Fruit fly (Drosophila melanogaster) whole organism, prepupa: ENCODE measurements around the gene Elal.
A peak's percentile ranks its signal among the peaks of the same experiment; 100 is the strongest.

Experiments
- Blimp-1 ChIP-seq: fragments of 200-800 bp; sonication (Bioruptor generic); optimal IDR thresholded peaks from 3 replicates; lab custom pipeline; 2017; ENCODE audit warnings: missing biosample characterization, missing genetic modification characterization, mild to moderate bottlenecking, moderate library complexity, missing genetic modification reagents
- CG10669 ChIP-seq: fragments of 200-800 bp; sonication (Bioruptor generic); optimal IDR thresholded peaks from 3 replicates; lab custom pipeline; 2018; ENCODE audit warnings: missing biosample characterization, mild to moderate bottlenecking, missing genetic modification characterization, moderate library complexity
- CG11294 ChIP-seq: fragments of 200-800 bp; sonication (Bioruptor generic); IDR thresholded peaks from 2 replicates; pipeline ENCODE4 v1.3.6; 2022; ENCODE audit warnings: missing biosample characterization, missing genetic modification characterization
- CG11762 ChIP-seq: fragments of 200-800 bp; sonication (Bioruptor generic); optimal IDR thresholded peaks from 3 replicates; lab custom pipeline; 2016; ENCODE audit warnings: missing biosample characterization, missing genetic modification characterization; ENCODE audit not compliant: insufficient read depth
- CG15336 ChIP-seq: fragments of 200-800 bp; sonication (Bioruptor generic); IDR thresholded peaks from 2 replicates; pipeline ENCODE4 v1.3.6; 2022; ENCODE audit warnings: missing biosample characterization, missing genetic modification characterization
- CG1621 ChIP-seq: fragments of 200-800 bp; sonication (Bioruptor generic); optimal IDR thresholded peaks from 3 replicates; lab custom pipeline; 2018; ENCODE audit warnings: missing biosample characterization, mild to moderate bottlenecking, missing genetic modification characterization
- CG16779 ChIP-seq: fragments of 200-800 bp; sonication (Bioruptor generic); optimal IDR thresholded peaks from 3 replicates; lab custom pipeline; 2017; ENCODE audit warnings: missing biosample characterization, mild to moderate bottlenecking, missing genetic modification characterization
- CG31627 ChIP-seq: fragments of 200-800 bp; sonication (Bioruptor generic); optimal IDR thresholded peaks from 3 replicates; lab custom pipeline; 2016; ENCODE audit warnings: missing biosample characterization, missing genetic modification characterization
- CG32006 ChIP-seq: fragments of 200-800 bp; sonication (Bioruptor generic); optimal IDR thresholded peaks from 3 replicates; lab custom pipeline; 2017; ENCODE audit warnings: missing biosample characterization, mild to moderate bottlenecking, missing genetic modification characterization
- CG34406 ChIP-seq: fragments of 200-800 bp; sonication (Bioruptor generic); optimal IDR thresholded peaks from 3 replicates; lab custom pipeline; 2016; ENCODE audit warnings: missing biosample characterization, missing genetic modification characterization
- CG4318 ChIP-seq: fragments of 200-800 bp; sonication (Bioruptor generic); optimal IDR thresholded peaks from 3 replicates; lab custom pipeline; 2017; ENCODE audit warnings: missing biosample characterization, mild to moderate bottlenecking, missing genetic modification characterization
- CG6163 ChIP-seq: fragments of 200-800 bp; sonication (Bioruptor generic); IDR thresholded peaks from 3 replicates; pipeline ENCODE4 v1.3.6; 2022; ENCODE audit warnings: missing biosample characterization, missing genetic modification characterization
- CG6276 ChIP-seq: fragments of 200-800 bp; sonication (Bioruptor generic); optimal IDR thresholded peaks from 2 replicates; lab custom pipeline; 2017; ENCODE audit warnings: missing biosample characterization, mild to moderate bottlenecking, missing genetic modification characterization
- CG6792 ChIP-seq: fragments of 200-800 bp; sonication (Bioruptor generic); optimal IDR thresholded peaks from 3 replicates; lab custom pipeline; 2016; ENCODE audit warnings: missing biosample characterization, missing genetic modification characterization
- CG6808 ChIP-seq: fragments of 200-800 bp; sonication (Bioruptor generic); optimal IDR thresholded peaks from 3 replicates; lab custom pipeline; 2017; ENCODE audit warnings: missing biosample characterization, missing genetic modification characterization, mild to moderate bottlenecking, moderate library complexity, missing genetic modification reagents
- CG6854 ChIP-seq: fragments of 200-800 bp; sonication (Bioruptor generic); optimal IDR thresholded peaks from 2 replicates; lab custom pipeline; 2017; ENCODE audit warnings: missing biosample characterization, mild to moderate bottlenecking, missing genetic modification characterization
- CG8119 ChIP-seq: fragments of 200-800 bp; sonication (Bioruptor generic); IDR thresholded peaks from 3 replicates; pipeline ENCODE4 v1.3.6; 2022; ENCODE audit warnings: missing biosample characterization, missing genetic modification characterization
- CG8319 ChIP-seq: fragments of 200-800 bp; sonication (Bioruptor generic); optimal IDR thresholded peaks from 3 replicates; lab custom pipeline; 2016; ENCODE audit warnings: missing biosample characterization, missing genetic modification characterization
- CG8632 ChIP-seq: fragments of 200-800 bp; sonication (Bioruptor generic); optimal IDR thresholded peaks from 3 replicates; lab custom pipeline; 2016; ENCODE audit warnings: missing biosample characterization, missing genetic modification characterization
- Eip75B ChIP-seq: fragments of 200-800 bp; sonication (Bioruptor generic); optimal IDR thresholded peaks from 3 replicates; lab custom pipeline; 2016; ENCODE audit warnings: missing biosample characterization, missing genetic modification characterization
- Eip78C ChIP-seq: fragments of 200-800 bp; sonication (Bioruptor generic); peaks from one replicate; lab custom pipeline; 2016; ENCODE audit warnings: missing biosample characterization, missing genetic modification characterization
- Eip93F ChIP-seq: fragments of 200-800 bp; sonication (Bioruptor generic); optimal IDR thresholded peaks from 2 replicates; lab custom pipeline; 2016; ENCODE audit warnings: missing biosample characterization, mild to moderate bottlenecking, missing genetic modification characterization
- Ets21C ChIP-seq: fragments of 200-800 bp; sonication (Bioruptor generic); optimal IDR thresholded peaks from 3 replicates; lab custom pipeline; 2016; ENCODE audit warnings: missing biosample characterization, missing genetic modification characterization
- Ets96B ChIP-seq: fragments of 200-800 bp; optimal IDR thresholded peaks from 2 replicates; lab custom pipeline; 2019; ENCODE audit warnings: missing biosample characterization, mild to moderate bottlenecking, missing genetic modification characterization, moderate library complexity
- Gug ChIP-seq: fragments of 200-800 bp; sonication (Bioruptor generic); IDR thresholded peaks from 2 replicates; pipeline ENCODE4 v1.3.6; 2022; ENCODE audit warnings: missing biosample characterization, missing genetic modification characterization
- Hr38 ChIP-seq: sonication (Bioruptor generic); optimal IDR thresholded peaks from 2 replicates; lab custom pipeline; 2016; ENCODE audit warnings: missing biosample characterization, missing genetic modification characterization
- Hr39 ChIP-seq: fragments of 200-800 bp; sonication (Bioruptor generic); optimal IDR thresholded peaks from 2 replicates; lab custom pipeline; 2016; ENCODE audit warnings: missing biosample characterization, missing genetic modification characterization
- Hr4 ChIP-seq: fragments of 200-800 bp; sonication (Bioruptor generic); optimal IDR thresholded peaks from 3 replicates; lab custom pipeline; 2016; ENCODE audit warnings: missing biosample characterization, missing genetic modification characterization
- Lpt ChIP-seq: fragments of 200-800 bp; sonication (Bioruptor generic); optimal IDR thresholded peaks from 3 replicates; lab custom pipeline; 2016; ENCODE audit warnings: missing biosample characterization, missing genetic modification characterization
- Sox102F ChIP-seq: fragments of 200-800 bp; sonication (Bioruptor generic); optimal IDR thresholded peaks from 2 replicates; lab custom pipeline; 2016; ENCODE audit warnings: missing biosample characterization, mild to moderate bottlenecking, missing genetic modification characterization
- Sox14 ChIP-seq: fragments of 200-800 bp; sonication (Bioruptor generic); optimal IDR thresholded peaks from 3 replicates; lab custom pipeline; 2016; ENCODE audit warnings: missing biosample characterization, missing genetic modification characterization
- cyc ChIP-seq: fragments of 200-800 bp; sonication (Bioruptor generic); optimal IDR thresholded peaks from 3 replicates; lab custom pipeline; 2016; ENCODE audit warnings: missing biosample characterization, missing genetic modification characterization
- eg ChIP-seq: fragments of 200-800 bp; sonication (Bioruptor generic); IDR thresholded peaks from 3 replicates; pipeline ENCODE4 v1.3.6; 2022; ENCODE audit warnings: missing biosample characterization, missing genetic modification characterization
- fd59A ChIP-seq: fragments of 200-800 bp; sonication (Bioruptor generic); optimal IDR thresholded peaks from 2 replicates; lab custom pipeline; 2017; ENCODE audit warnings: missing biosample characterization, mild to moderate bottlenecking, missing genetic modification characterization, missing genetic modification reagents
- lz ChIP-seq: fragments of 200-800 bp; sonication (Bioruptor generic); optimal IDR thresholded peaks from 3 replicates; lab custom pipeline; 2016; ENCODE audit warnings: missing biosample characterization, missing genetic modification characterization
- net ChIP-seq: fragments of 200-800 bp; sonication (Bioruptor generic); optimal IDR thresholded peaks from 3 replicates; lab custom pipeline; 2016; ENCODE audit warnings: missing biosample characterization, missing genetic modification characterization
- pdm3 ChIP-seq: fragments of 200-800 bp; sonication (Bioruptor generic); optimal IDR thresholded peaks from 3 replicates; lab custom pipeline; 2016; ENCODE audit warnings: missing biosample characterization, missing genetic modification characterization
- salr ChIP-seq, 2 experiments: fragments of 200-800 bp; sonication (Bioruptor generic); optimal IDR thresholded peaks; 3 replicates each; lab custom pipeline; 2016 to 2018; ENCODE audit warnings: missing biosample characterization in 2 of 2, missing genetic modification characterization in 2 of 2, mild to moderate bottlenecking in 1 of 2
- spab ChIP-seq: fragments of 200-800 bp; sonication (Bioruptor generic); optimal IDR thresholded peaks from 2 replicates; lab custom pipeline; 2017; ENCODE audit warnings: missing biosample characterization, mild to moderate bottlenecking, missing genetic modification characterization, missing genetic modification reagents
- svp ChIP-seq: fragments of 200-800 bp; sonication (Bioruptor generic); peaks from one replicate; lab custom pipeline; 2016; ENCODE audit warnings: missing biosample characterization, missing genetic modification characterization
- topi ChIP-seq: fragments of 200-800 bp; sonication (Bioruptor generic); optimal IDR thresholded peaks from 3 replicates; lab custom pipeline; 2016; ENCODE audit warnings: missing biosample characterization, missing genetic modification characterization
- vri ChIP-seq: fragments of 200-800 bp; sonication (Bioruptor generic); optimal IDR thresholded peaks from 3 replicates; lab custom pipeline; 2016; ENCODE audit warnings: missing biosample characterization, mild to moderate bottlenecking, missing genetic modification characterization

Elal gene

DNA sequence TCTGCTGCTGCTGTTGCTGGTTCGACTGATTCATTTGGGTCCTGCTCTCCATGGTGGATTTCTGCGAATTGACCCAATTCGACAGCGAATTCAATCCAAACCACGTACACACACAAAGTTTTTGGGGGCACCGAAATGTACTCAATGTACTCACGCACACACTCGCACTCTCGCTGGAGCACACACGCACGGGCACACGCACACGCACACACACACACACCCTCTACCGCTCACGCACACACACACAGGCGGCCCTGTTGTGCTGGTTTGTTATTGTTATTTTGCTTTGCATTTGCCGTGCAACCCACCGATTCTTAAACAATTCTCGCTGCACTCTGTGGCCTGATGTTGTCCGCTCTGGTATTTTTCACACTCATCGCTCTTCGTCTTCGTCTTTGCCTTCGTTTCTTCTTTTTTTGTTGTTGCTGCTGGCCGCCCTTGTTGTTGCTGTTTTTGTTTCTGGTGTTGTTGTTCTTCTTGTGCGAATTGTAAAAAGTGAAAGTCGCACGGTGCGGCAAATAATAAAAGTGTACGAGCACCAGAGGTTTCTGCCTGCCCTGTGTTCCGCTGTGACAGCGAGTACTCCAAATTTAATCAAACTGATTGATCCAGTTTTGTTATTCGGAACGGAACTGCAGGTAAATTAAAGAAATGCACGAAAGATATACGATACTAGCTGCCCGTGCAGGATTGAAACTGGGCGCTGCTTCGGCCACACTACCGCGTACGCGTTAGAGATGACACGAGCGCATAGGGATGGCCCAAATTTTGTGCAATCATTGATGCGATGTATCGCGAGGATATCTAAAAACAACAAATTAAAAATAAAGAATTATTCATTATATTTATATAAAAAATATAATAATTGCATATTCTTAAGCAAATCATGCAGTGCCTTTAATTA is 11.0 kb downstream of the Elal start, which contains the start of gene CG3744 (continued):
- TF ChIP-seq CG31627 (GFP tag; lab: Kevin White, UChicago), result peak; percentile 77
- TF ChIP-seq CG32006 (GFP tag; lab: Kevin White, UChicago), result peak; percentile 85
- TF ChIP-seq CG6808 (GFP tag; lab: Kevin White, UChicago), result peak; percentile 47
- peak; percentile 94 for TF ChIP-seq eg (GFP tag; lab: Robert Waterston, UW)
- peak; percentile 75 for TF ChIP-seq svp (GFP tag; lab: Kevin White, UChicago)
- peak in 1 of 2 experiments; percentile 70 for TF ChIP-seq salr (GFP tag; optimal IDR thresholded peaks at IDR 0.05; lab: Kevin White, UChicago)
- TF ChIP-seq CG6792 (GFP tag; lab: Kevin White, UChicago), result peak; percentile 62
- TF ChIP-seq Gug (GFP tag; lab: Robert Waterston, UW), result peak; percentile 86
- peak; percentile 74 for TF ChIP-seq lz (GFP tag; lab: Kevin White, UChicago)
- TF ChIP-seq CG15336 (GFP tag; lab: Robert Waterston, UW), result peak; percentile 73
- peak; percentile 62 for TF ChIP-seq Sox14 (GFP tag; lab: Kevin White, UChicago)
- TF ChIP-seq Lpt (GFP tag; lab: Kevin White, UChicago), result peak; percentile 13
- TF ChIP-seq cyc (GFP tag; lab: Kevin White, UChicago), result peak; percentile 81
- TF ChIP-seq Hr38 (GFP tag; lab: Kevin White, UChicago), result no peak
- TF ChIP-seq topi (GFP tag; lab: Kevin White, UChicago), result peak; percentile 64

- peak; percentile 85 for TF ChIP-seq Eip78C (GFP tag; lab: Kevin White, UChicago)
- peak; percentile 82 for TF ChIP-seq CG1621 (tag; lab: Kevin White, UChicago)
- TF ChIP-seq CG6163 (GFP tag; lab: Robert Waterston, UW), result no peak
Measured at dm6 chr3R:24876843-24877457, 11.8 kb downstream of the Elal start, which contains the start of the genes CG11089 and CG31381. Gene CG11089 (plus strand): TSS chr3R:24877045. Gene CG31381 (plus strand): TSS chr3R:24877045.

DNA sequence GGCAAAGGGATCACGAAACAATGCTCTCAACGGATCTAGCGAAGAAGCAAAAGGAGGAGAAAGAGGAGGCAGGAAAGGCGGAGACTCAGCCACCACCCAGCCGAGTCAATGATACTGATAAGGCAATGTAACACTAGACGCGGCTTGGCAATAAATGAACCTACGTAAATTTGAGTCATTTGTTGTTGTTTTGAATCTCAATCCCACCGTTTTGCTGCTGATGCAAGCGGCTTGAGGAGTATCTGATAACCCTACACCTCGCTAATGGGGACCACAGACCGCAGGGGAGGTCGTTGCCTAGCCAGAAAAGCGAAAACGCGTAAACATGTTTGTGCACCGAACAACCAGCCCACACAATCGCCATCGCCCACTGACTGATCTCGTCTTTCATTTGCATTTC is 13.5 kb downstream of the Elal start:
- TF ChIP-seq Hr4 (no peak), svp (GFP tag; lab: Kevin White, UChicago) (peak; percentile 100), Sox14 (GFP tag; lab: Kevin White, UChicago) (no peak)

DNA sequence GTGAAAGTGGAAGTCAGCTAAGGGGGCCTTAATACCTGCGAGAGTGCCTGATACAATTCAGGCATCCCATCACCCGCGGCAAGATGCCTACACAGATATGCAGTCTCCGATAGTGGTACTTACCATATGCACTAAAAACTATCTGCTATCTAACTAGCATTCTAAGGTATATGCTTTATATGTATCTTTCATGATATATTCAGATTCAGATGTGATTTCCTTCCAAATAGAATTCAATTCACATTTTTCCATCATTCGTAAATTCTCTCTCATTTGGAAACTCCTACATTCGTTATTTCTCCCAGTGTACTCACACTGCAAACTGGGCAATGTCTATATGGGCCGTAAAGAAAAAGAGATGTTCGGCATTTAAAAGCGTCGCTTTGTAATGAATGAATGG is 21.3 kb downstream of the Elal start:
- no peak for TF ChIP-seq CG11762 (GFP tag; lab: Kevin White, UChicago)
- peak; percentile 33 for TF ChIP-seq Lpt (GFP tag; lab: Kevin White, UChicago)
- TF ChIP-seq spab, result no peak
- TF ChIP-seq vri (GFP tag; lab: Kevin White, UChicago), result no peak
- no peak for TF ChIP-seq Ets21C
- peak; percentile 53 for TF ChIP-seq pdm3 (GFP tag; lab: Kevin White, UChicago)
- TF ChIP-seq CG6854, result no peak
- no peak for TF ChIP-seq CG11294 (GFP tag; lab: Robert Waterston, UW)
- peak; percentile 5 for TF ChIP-seq Blimp-1
- no peak for TF ChIP-seq topi (GFP tag; lab: Kevin White, UChicago)
- TF ChIP-seq CG4318 (GFP tag; lab: Kevin White, UChicago), result peak; percentile 62
- TF ChIP-seq Sox102F (GFP tag; lab: Kevin White, UChicago), result peak; percentile 20
- no peak for TF ChIP-seq CG16779 (tag; lab: Kevin White, UChicago)
- TF ChIP-seq CG6276 (GFP tag; lab: Kevin White, UChicago), result peak; percentile 42
- no peak for TF ChIP-seq CG10669
- peak; percentile 78 for TF ChIP-seq CG32006 (GFP tag; lab: Kevin White, UChicago)
- TF ChIP-seq Ets96B (tag; lab: Kevin White, UChicago), result no peak
- no peak for TF ChIP-seq Eip93F (GFP tag; lab: Kevin White, UChicago)
- TF ChIP-seq CG8632 (GFP tag; lab: Kevin White, UChicago), result peak; percentile 2
- peak; percentile 39 for TF ChIP-seq net (GFP tag; lab: Kevin White, UChicago)
- peak; percentile 1 for TF ChIP-seq CG8319 (GFP tag; lab: Kevin White, UChicago)
- TF ChIP-seq CG6163 (GFP tag; lab: Robert Waterston, UW), result peak; percentile 47; the same call in 1 of the 3 replicates
- peak; percentile 20 for TF ChIP-seq svp (GFP tag; lab: Kevin White, UChicago)
- no peak for TF ChIP-seq Hr39 (GFP tag; lab: Kevin White, UChicago)
- TF ChIP-seq fd59A (GFP tag; lab: Kevin White, UChicago), result no peak
- no peak for TF ChIP-seq cyc (GFP tag; lab: Kevin White, UChicago)
- peak; percentile 34 for TF ChIP-seq Eip75B (GFP tag; lab: Kevin White, UChicago)
- TF ChIP-seq Sox14 (GFP tag; lab: Kevin White, UChicago), result no peak
- TF ChIP-seq CG8119 (GFP tag; lab: Robert Waterston, UW), result peak; percentile 41; the same call in 2 of the 3 replicates
- TF ChIP-seq CG34406 (GFP tag; lab: Kevin White, UChicago), result peak; percentile 63
